Fruit fly (Drosophila melanogaster): ENCODE results near the gene CG8475.
A peak's percentile ranks its signal among the peaks of the same experiment; 100 is the strongest.

The CG8475 gene

dm6 chr2L:8159498-8159897 lies 37.2 kb downstream of the CG8475 start, which contains the start of the genes PAPLA1 and Rbsn-5 (continued):
- TF ChIP-seq H2.0 (GFP tag; IDR thresholded peaks at IDR 0.05) (peak; percentile 91), dimm (GFP tag; IDR thresholded peaks at IDR 0.05) (peak; percentile 73), CG12942 (GFP tag; optimal IDR thresholded peaks at IDR 0.05) (peak; percentile 94), pnt (GFP tag; optimal IDR thresholded peaks at IDR 0.05) (peak; percentile 96), bigmax (GFP tag; optimal IDR thresholded peaks at IDR 0.05) (no peak), Mrtf (GFP tag; IDR thresholded peaks at IDR 0.05) (peak; percentile 87), Doc3 (GFP tag; IDR thresholded peaks at IDR 0.05; ENCODE audit: partially characterized antibody) (no peak), fu2 (GFP tag; optimal IDR thresholded peaks at IDR 0.05) (peak; percentile 95), sens-2 (GFP tag; IDR thresholded peaks at IDR 0.05) (peak; percentile 75), CG10321 (GFP tag; IDR thresholded peaks at IDR 0.05) (peak; percentile 59), Pdp1 (GFP tag; optimal IDR thresholded peaks at IDR 0.05) (peak; percentile 93 to 97), CG17829 (tag; optimal IDR thresholded peaks at IDR 0.05) (peak; percentile 93), pho (GFP tag; optimal IDR thresholded peaks at IDR 0.05) (peak; percentile 96), Vsx1 (GFP tag; optimal IDR thresholded peaks at IDR 0.05) (peak; percentile 81), Hr51 (GFP tag; optimal IDR thresholded peaks at IDR 0.05) (peak; percentile 92), CG11723 (GFP tag; optimal IDR thresholded peaks at IDR 0.05) (peak; percentile 84), grn (GFP tag; optimal IDR thresholded peaks at IDR 0.05) (peak; percentile 83), Dp (GFP tag; optimal IDR thresholded peaks at IDR 0.05) (peak; percentile 28), Lim3 (GFP tag; IDR thresholded peaks at IDR 0.05) (peak; percentile 58; the same call in 1 of the 2 replicates), repo (GFP tag; optimal IDR thresholded peaks at IDR 0.05) (peak; percentile 91), Elba2 (GFP tag; optimal IDR thresholded peaks at IDR 0.05) (peak; percentile 45), HLHmδ (GFP tag; optimal IDR thresholded peaks at IDR 0.05) (no peak), CG9437 (GFP tag; optimal IDR thresholded peaks at IDR 0.05) (peak; percentile 80), gem (tag; optimal IDR thresholded peaks at IDR 0.05) (peak; percentile 96), CG18764 (GFP tag; optimal IDR thresholded peaks at IDR 0.05) (peak; percentile 91), sens (GFP tag) (peak; percentile 99), ttk (GFP tag; IDR thresholded peaks at IDR 0.05) (peak; percentile 90), psq (GFP tag; optimal IDR thresholded peaks at IDR 0.05) (peak; percentile 74), CTCF (GFP tag; optimal IDR thresholded peaks at IDR 0.05) (peak; percentile 46), Drgx (GFP tag; IDR thresholded peaks at IDR 0.05) (peak; percentile 79), CG10366 (GFP tag; IDR thresholded peaks at IDR 0.05) (peak; percentile 90), kay (GFP tag; optimal IDR thresholded peaks at IDR 0.05) (peak; percentile 95), CG31224 (GFP tag; IDR thresholded peaks at IDR 0.05) (peak; percentile 89), Trl (optimal IDR thresholded peaks at IDR 0.05) (no peak), Trl (GFP tag; optimal IDR thresholded peaks at IDR 0.05) (peak; percentile 97), CG12391 (tag; optimal IDR thresholded peaks at IDR 0.05) (peak; percentile 95), nerfin-2 (GFP tag; IDR thresholded peaks at IDR 0.05; ENCODE audit: partially characterized antibody) (no peak), Scr (GFP tag; IDR thresholded peaks at IDR 0.05; ENCODE audit: partially characterized antibody) (0 out of 2 replicates have a peak, but pooled peaks have one; percentile 21), Atf6 (GFP tag; IDR thresholded peaks at IDR 0.05) (peak; percentile 86; the same call in 1 of the 2 replicates), CG17912 (GFP tag; optimal IDR thresholded peaks at IDR 0.05) (peak; percentile 78), NFAT (GFP tag; IDR thresholded peaks at IDR 0.05) (peak; percentile 90), stwl (tag; optimal IDR thresholded peaks at IDR 0.05) (peak; percentile 65), CG17359 (tag; optimal IDR thresholded peaks at IDR 0.05) (peak; percentile 92), trem (tag; optimal IDR thresholded peaks at IDR 0.05) (peak; percentile 84), Hand (GFP tag; optimal IDR thresholded peaks at IDR 0.05) (peak; percentile 82), ewg (GFP tag; optimal IDR thresholded peaks at IDR 0.05) (peak; percentile 91), nmo (GFP tag; optimal IDR thresholded peaks at IDR 0.05) (peak; percentile 96), hth (optimal IDR thresholded peaks at IDR 0.05) (no peak), fd64A (GFP tag; optimal IDR thresholded peaks at IDR 0.05) (peak; percentile 37), fd3F (GFP tag; optimal IDR thresholded peaks at IDR 0.05) (peak; percentile 88), CG6272 (GFP tag; IDR thresholded peaks at IDR 0.05) (peak; percentile 93), CG12155 (GFP tag; optimal IDR thresholded peaks at IDR 0.05) (peak; percentile 92)
